Worm (Caenorhabditis elegans) whole organism, midembryonic: ENCODE measurements around the gene lsm-8.

ENCODE experiments used
- cog-1 ChIP-seq: sonication (generic microtip); optimal IDR thresholded peaks from 2 replicates; lab custom pipeline; 2016; ENCODE audit warnings: missing genetic modification characterization, missing compliant biosample characterization
- flt-1 ChIP-seq: fragments of 200-800 bp; sonication (Bioruptor generic); IDR thresholded peaks from 2 replicates; pipeline ENCODE4 v1.3.6; 2022; ENCODE audit warnings: missing genetic modification characterization, missing compliant biosample characterization
- klf-2 ChIP-seq: fragments of 200-800 bp; sonication (Bioruptor generic); conservative IDR thresholded peaks from 2 replicates; pipeline ENCODE4 v1.3.6; 2022; ENCODE audit warnings: missing genetic modification reagents, missing genetic modification characterization, missing compliant biosample characterization

DNA sequence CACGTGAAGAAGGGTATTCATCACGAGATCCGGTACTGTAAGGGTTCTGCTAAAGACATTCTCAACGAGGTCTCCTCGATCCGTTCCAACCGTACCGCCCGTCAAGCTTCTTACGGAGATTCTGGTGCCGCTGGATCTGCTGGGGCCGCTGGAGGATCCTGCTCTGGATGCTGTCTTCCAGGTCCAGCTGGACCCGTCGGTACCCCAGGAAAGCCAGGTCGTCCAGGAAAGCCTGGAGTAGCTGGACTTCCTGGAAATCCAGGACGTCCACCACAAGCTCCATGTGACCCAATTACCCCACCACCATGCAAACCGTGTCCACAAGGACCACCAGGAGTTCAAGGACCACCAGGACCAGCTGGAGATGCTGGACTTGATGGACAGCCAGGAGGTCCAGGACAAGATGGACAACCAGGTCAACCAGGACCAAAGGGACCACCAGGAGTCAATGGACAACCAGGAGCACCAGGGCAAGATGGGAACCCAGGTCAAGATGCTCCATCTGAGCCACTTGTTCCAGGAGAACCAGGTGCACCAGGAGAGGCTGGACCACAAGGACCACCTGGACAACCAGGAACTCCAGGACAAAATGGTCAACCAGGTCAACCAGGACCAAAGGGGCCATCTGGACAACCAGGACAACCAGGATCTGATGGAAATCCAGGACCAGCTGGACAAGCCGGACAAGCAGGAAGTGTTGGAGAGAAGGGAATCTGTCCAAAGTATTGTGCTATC is 51.2 kb downstream of the lsm-8 start:
- TF ChIP-seq klf-2: no peak
- no peak for TF ChIP-seq flt-1 (GFP tag; lab: Robert Waterston, UW)
- TF ChIP-seq cog-1 (tag; lab: Kevin White, UChicago): no peak
